Worm (Caenorhabditis elegans): Measurements from ENCODE around the gene cpt-6.

- no peak for TF ChIP-seq him-1 (tag; optimal IDR thresholded peaks at IDR 0.05)
- TF ChIP-seq W03F9.2 (tag; optimal IDR thresholded peaks at IDR 0.05) = no peak
- no peak for TF ChIP-seq dao-5 (tag; optimal IDR thresholded peaks at IDR 0.05)
Measured at ce11 chrV:6471208-6471607, 22.5 kb downstream of the cpt-6 start.

Data from whole organism, L4/young adult.